Fruit fly (Drosophila melanogaster) whole organism, adult: Measurements from ENCODE around the gene CG1273.
A peak's percentile ranks its signal among the peaks of the same experiment; 100 is the strongest.

Experiments used
- CG11617 ChIP-seq: fragments of 200-800 bp; sonication (Bioruptor generic); optimal IDR thresholded peaks from 2 replicates; lab custom pipeline; 2017; ENCODE audit warnings: mild to moderate bottlenecking, missing biosample characterization, missing genetic modification reagents, missing genetic modification characterization
- CG12768 ChIP-seq: fragments of 200-800 bp; sonication (Bioruptor generic); optimal IDR thresholded peaks from 2 replicates; lab custom pipeline; 2017; ENCODE audit warnings: missing biosample characterization, missing genetic modification characterization, mild to moderate bottlenecking, moderate library complexity, missing genetic modification reagents
- CG14711 ChIP-seq: fragments of 200-800 bp; sonication (Bioruptor generic); optimal IDR thresholded peaks from 2 replicates; lab custom pipeline; 2018; ENCODE audit warnings: missing biosample characterization, mild to moderate bottlenecking, missing genetic modification characterization, moderate library complexity
- CG1620 ChIP-seq: fragments of 200-800 bp; sonication (Bioruptor generic); optimal IDR thresholded peaks from 2 replicates; lab custom pipeline; 2016; ENCODE audit warnings: missing biosample characterization, missing genetic modification characterization
- CG33017 ChIP-seq: fragments of 200-800 bp; sonication (Bioruptor generic); optimal IDR thresholded peaks from 2 replicates; lab custom pipeline; 2018; ENCODE audit warnings: missing biosample characterization, mild to moderate bottlenecking, missing genetic modification characterization, moderate library complexity
- CG5204 ChIP-seq: fragments of 200-800 bp; sonication (Bioruptor generic); optimal IDR thresholded peaks from 2 replicates; lab custom pipeline; 2016; ENCODE audit warnings: missing biosample characterization, missing genetic modification characterization
- CG7045 ChIP-seq: fragments of 200-800 bp; sonication (Bioruptor generic); optimal IDR thresholded peaks from 2 replicates; lab custom pipeline; 2017; ENCODE audit warnings: missing biosample characterization, mild to moderate bottlenecking, missing genetic modification characterization
- CG7101 ChIP-seq: fragments of 200-800 bp; sonication (Bioruptor generic); optimal IDR thresholded peaks from 2 replicates; lab custom pipeline; 2018; ENCODE audit warnings: missing biosample characterization, mild to moderate bottlenecking, missing genetic modification characterization, moderate library complexity
- Clk ChIP-seq: fragments of 200-800 bp; sonication (Bioruptor generic); optimal IDR thresholded peaks from 2 replicates; lab custom pipeline; 2017; ENCODE audit warnings: missing biosample characterization, missing genetic modification characterization
- Crg-1 ChIP-seq: fragments of 200-800 bp; sonication (Bioruptor generic); optimal IDR thresholded peaks from 2 replicates; lab custom pipeline; 2016; ENCODE audit warnings: missing biosample characterization, missing genetic modification characterization
- Hr96 ChIP-seq: fragments of 200-800 bp; sonication (Bioruptor generic); optimal IDR thresholded peaks from 2 replicates; lab custom pipeline; 2016; ENCODE audit warnings: missing biosample characterization, missing genetic modification characterization
- Mnt ChIP-seq: fragments of 200-800 bp; sonication (Bioruptor generic); optimal IDR thresholded peaks from 2 replicates; lab custom pipeline; 2016; ENCODE audit warnings: missing biosample characterization, mild to moderate bottlenecking, missing genetic modification characterization
- bab1 ChIP-seq: fragments of 200-800 bp; sonication (Bioruptor generic); optimal IDR thresholded peaks from 3 replicates; lab custom pipeline; 2019; ENCODE audit warnings: missing biosample characterization, mild to moderate bottlenecking, missing genetic modification characterization, moderate library complexity
- cic ChIP-seq: fragments of 200-800 bp; sonication (Bioruptor generic); optimal IDR thresholded peaks from 2 replicates; lab custom pipeline; 2017; ENCODE audit warnings: missing biosample characterization, mild to moderate bottlenecking, missing genetic modification characterization, moderate library complexity
- cnc ChIP-seq, 2 experiments: fragments of >200 bp; optimal IDR thresholded peaks; 2 replicates each; lab custom pipeline; 2017
- kay ChIP-seq: fragments of 200-800 bp; sonication (Bioruptor generic); peaks from one replicate; lab custom pipeline; 2016; ENCODE audit warnings: missing biosample characterization, missing genetic modification characterization, borderline replicate concordance
- ovo ChIP-seq: fragments of 200-800 bp; sonication (Bioruptor generic); optimal IDR thresholded peaks from 2 replicates; lab custom pipeline; 2016; ENCODE audit warnings: missing biosample characterization, missing genetic modification characterization
- pad ChIP-seq: fragments of 200-800 bp; sonication (Bioruptor generic); optimal IDR thresholded peaks from 3 replicates; lab custom pipeline; 2017; ENCODE audit warnings: missing biosample characterization, missing genetic modification characterization, mild to moderate bottlenecking, moderate library complexity, missing genetic modification reagents
- tj ChIP-seq: fragments of 200-800 bp; sonication (Bioruptor generic); optimal IDR thresholded peaks from 3 replicates; lab custom pipeline; 2017; ENCODE audit warnings: missing biosample characterization, mild to moderate bottlenecking, missing genetic modification characterization, moderate library complexity
- toe ChIP-seq: fragments of 200-800 bp; sonication (Bioruptor generic); optimal IDR thresholded peaks from 2 replicates; lab custom pipeline; 2016; ENCODE audit warnings: missing biosample characterization, missing genetic modification characterization

CG1273 gene

dm6 chr3L:4263502-4263901 is at the start of gene CG1273:
CG1273 (plus strand) TSS chr3L:4263719.
- TF ChIP-seq cic (GFP tag; lab: Kevin White, UChicago) (no peak), kay (GFP tag; lab: Kevin White, UChicago) (no peak), ovo (GFP tag; lab: Kevin White, UChicago) (no peak), Crg-1 (GFP tag; lab: Kevin White, UChicago) (no peak), CG11617 (GFP tag; lab: Kevin White, UChicago) (no peak), pad (GFP tag; lab: Kevin White, UChicago) (no peak), tj (GFP tag; lab: Kevin White, UChicago) (no peak), CG7101 (tag; lab: Kevin White, UChicago) (no peak), CG5204 (GFP tag; lab: Kevin White, UChicago) (no peak), Hr96 (GFP tag; lab: Kevin White, UChicago) (no peak), CG7045 (GFP tag; lab: Kevin White, UChicago) (no peak), Mnt (GFP tag; lab: Kevin White, UChicago) (no peak), bab1 (GFP tag; lab: Kevin White, UChicago) (no peak), cnc (optimal IDR thresholded peaks at IDR 0.05; lab: Kevin White, UChicago) (no peak), toe (GFP tag; lab: Kevin White, UChicago) (no peak), CG12768 (no peak), Clk (GFP tag; lab: Kevin White, UChicago) (no peak), CG14711 (tag; lab: Kevin White, UChicago) (no peak), CG33017 (tag; lab: Kevin White, UChicago) (no peak)

- no peak for TF ChIP-seq ovo (GFP tag; lab: Kevin White, UChicago)
Observed at dm6 chr3L:4215079-4215478, 48.4 kb upstream of the CG1273 start, which contains the start of gene Cpr64Ad. Cpr64Ad (plus strand) TSS chr3L:4215379.

dm6 chr3L:4219291-4220228 is 44.0 kb upstream of the CG1273 start:
- TF ChIP-seq Clk (GFP tag; lab: Kevin White, UChicago) (no peak), CG12768 (peak; percentile 23), cic (GFP tag; lab: Kevin White, UChicago) (peak; percentile 59), CG33017 (tag; lab: Kevin White, UChicago) (peak; percentile 8), CG7101 (tag; lab: Kevin White, UChicago) (no peak), kay (GFP tag; lab: Kevin White, UChicago) (peak; percentile 73), cnc (optimal IDR thresholded peaks at IDR 0.05; lab: Kevin White, UChicago) (peak in 1 of 2 experiments; percentile 47)

dm6 chr3L:4220679-4221078 is 42.8 kb upstream of the CG1273 start:
- TF ChIP-seq Crg-1 (GFP tag; lab: Kevin White, UChicago) (no peak), Hr96 (GFP tag; lab: Kevin White, UChicago) (no peak), tj (GFP tag; lab: Kevin White, UChicago) (peak; percentile 71), ovo (GFP tag; lab: Kevin White, UChicago) (no peak), CG11617 (GFP tag; lab: Kevin White, UChicago) (no peak), CG14711 (tag; lab: Kevin White, UChicago) (no peak)

dm6 chr3L:4221226-4221770 is 42.2 kb upstream of the CG1273 start:
- TF ChIP-seq CG7045 (GFP tag; lab: Kevin White, UChicago): peak; percentile 50
- TF ChIP-seq cic (GFP tag; lab: Kevin White, UChicago): peak; percentile 99
- TF ChIP-seq CG7101 (tag; lab: Kevin White, UChicago): peak; percentile 10
- no peak for TF ChIP-seq Hr96 (GFP tag; lab: Kevin White, UChicago)
- peak; percentile 82 for TF ChIP-seq CG12768
- TF ChIP-seq tj (GFP tag; lab: Kevin White, UChicago): peak; percentile 84
- no peak for TF ChIP-seq toe (GFP tag; lab: Kevin White, UChicago)
- TF ChIP-seq CG14711 (tag; lab: Kevin White, UChicago): peak; percentile 6
- no peak for TF ChIP-seq CG11617 (GFP tag; lab: Kevin White, UChicago)
- peak; percentile 83 for TF ChIP-seq Mnt (GFP tag; lab: Kevin White, UChicago)
- peak; percentile 59 for TF ChIP-seq CG33017 (tag; lab: Kevin White, UChicago)
- TF ChIP-seq pad (GFP tag; lab: Kevin White, UChicago): peak; percentile 54

DNA sequence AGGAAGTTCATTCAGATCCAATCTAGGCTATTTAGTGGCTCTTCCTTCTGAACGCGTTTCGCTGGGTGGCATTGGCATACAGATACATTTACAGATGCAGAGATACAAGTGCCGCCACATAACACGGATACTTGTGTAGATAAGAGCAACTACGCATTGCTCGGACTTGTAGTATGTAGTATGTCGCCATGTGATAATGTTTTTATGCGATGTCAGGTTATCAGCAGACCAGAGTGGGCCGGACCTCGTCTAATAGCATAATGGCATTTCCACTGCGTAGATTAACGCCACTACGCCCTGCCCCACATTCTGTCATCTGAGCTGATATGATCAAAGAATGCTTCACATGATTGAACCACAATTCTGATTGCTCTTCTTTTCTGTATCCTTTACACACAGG is 41.7 kb upstream of the CG1273 start:
- TF ChIP-seq cnc (optimal IDR thresholded peaks at IDR 0.05; lab: Kevin White, UChicago) (no peak), CG1620 (GFP tag; lab: Kevin White, UChicago) (no peak), kay (GFP tag; lab: Kevin White, UChicago) (no peak), toe (GFP tag; lab: Kevin White, UChicago) (no peak)
